Fruit fly (Drosophila melanogaster): ENCODE data around the gene CG32112.

Gene CG32112

dm6 chr3L:12692881-12693752 is 48.4 kb upstream of the CG32112 start, which contains the start of gene mirr (continued):
- TF ChIP-seq Sox102F (GFP tag; optimal IDR thresholded peaks at IDR 0.05), result no peak
- TF ChIP-seq ftz-f1 (GFP tag; optimal IDR thresholded peaks at IDR 0.05), result peak; percentile 27
- TF ChIP-seq Taf1 (GFP tag; IDR thresholded peaks at IDR 0.05), result no peak
- TF ChIP-seq CG2120 (GFP tag; optimal IDR thresholded peaks at IDR 0.05), result no peak
- no peak for TF ChIP-seq CG8089 (GFP tag; optimal IDR thresholded peaks at IDR 0.05)
- TF ChIP-seq Hr39 (optimal IDR thresholded peaks at IDR 0.05), result no peak
- no peak; the same call in 1 of the 2 replicates for TF ChIP-seq Rfx (GFP tag; IDR thresholded peaks at IDR 0.05)
- no peak for TF ChIP-seq corto (GFP tag; optimal IDR thresholded peaks at IDR 0.05)
- TF ChIP-seq onecut (GFP tag; IDR thresholded peaks at IDR 0.05), result peak; percentile 20; the same call in 1 of the 2 replicates
- TF ChIP-seq fd102C (GFP tag; optimal IDR thresholded peaks at IDR 0.05), result no peak
- no peak for TF ChIP-seq zen (tag; optimal IDR thresholded peaks at IDR 0.05)
- TF ChIP-seq chm (GFP tag; IDR thresholded peaks at IDR 0.05), result no peak
- TF ChIP-seq Bgb (GFP tag; IDR thresholded peaks at IDR 0.05; ENCODE audit: partially characterized antibody), result peak; percentile 56; the same call in 1 of the 2 replicates
- TF ChIP-seq grau (tag; optimal IDR thresholded peaks at IDR 0.05), result no peak
- TF ChIP-seq cad (GFP tag; optimal IDR thresholded peaks at IDR 0.05), result peak; percentile 79
- TF ChIP-seq NC2β (GFP tag; optimal IDR thresholded peaks at IDR 0.05), result no peak
- TF ChIP-seq dmrt11E (tag; optimal IDR thresholded peaks at IDR 0.05), result no peak
- no peak for TF ChIP-seq CG3281 (GFP tag; optimal IDR thresholded peaks at IDR 0.05)
- TF ChIP-seq ara (GFP tag; IDR thresholded peaks at IDR 0.05), result no peak
- TF ChIP-seq jing (GFP tag; optimal IDR thresholded peaks at IDR 0.05), result peak; percentile 71
- TF ChIP-seq vvl (GFP tag; IDR thresholded peaks at IDR 0.05), result peak; percentile 70
- TF ChIP-seq CG15601 (tag; optimal IDR thresholded peaks at IDR 0.05), result no peak
- no peak for TF ChIP-seq CG7556 (GFP tag; optimal IDR thresholded peaks at IDR 0.05)
- peak; percentile 75; the same call in 1 of the 2 replicates for TF ChIP-seq CG32767 (GFP tag; IDR thresholded peaks at IDR 0.05)
- TF ChIP-seq az2 (GFP tag; optimal IDR thresholded peaks at IDR 0.05), result no peak
- TF ChIP-seq ham (GFP tag; IDR thresholded peaks at IDR 0.05), result no peak
- TF ChIP-seq Optix (GFP tag; IDR thresholded peaks at IDR 0.05), result no peak
- TF ChIP-seq CG4854 (GFP tag; optimal IDR thresholded peaks at IDR 0.05), result no peak
- no peak for TF ChIP-seq CG12942 (GFP tag; optimal IDR thresholded peaks at IDR 0.05)
- no peak for TF ChIP-seq CG8359 (GFP tag; optimal IDR thresholded peaks at IDR 0.05; ENCODE audit: borderline replicate concordance)
- TF ChIP-seq Ets97D (GFP tag; optimal IDR thresholded peaks at IDR 0.05), result no peak
- no peak for TF ChIP-seq CG3726 (GFP tag; IDR thresholded peaks at IDR 0.05)
- TF ChIP-seq CG17359 (tag; optimal IDR thresholded peaks at IDR 0.05), result no peak
- peak; percentile 98 for TF ChIP-seq CG10321 (GFP tag; IDR thresholded peaks at IDR 0.05)
- no peak for TF ChIP-seq lmd (GFP tag; IDR thresholded peaks at IDR 0.05)
- TF ChIP-seq seq (GFP tag; IDR thresholded peaks at IDR 0.05), result peak; percentile 61
- TF ChIP-seq BEAF-32 (GFP tag; optimal IDR thresholded peaks at IDR 0.05), result no peak
- peak; percentile 29 for TF ChIP-seq Antp (GFP tag; optimal IDR thresholded peaks at IDR 0.05)
- TF ChIP-seq CG3065 (GFP tag; optimal IDR thresholded peaks at IDR 0.05), result no peak
- peak; percentile 27 for TF ChIP-seq chn (GFP tag; optimal IDR thresholded peaks at IDR 0.05)
- no peak for TF ChIP-seq CG10959 (GFP tag; IDR thresholded peaks at IDR 0.05)
- TF ChIP-seq ci (GFP tag; IDR thresholded peaks at IDR 0.05), result peak; percentile 68; the same call in 2 of the 3 replicates
- no peak for TF ChIP-seq Mes4 (GFP tag; optimal IDR thresholded peaks at IDR 0.05)
- TF ChIP-seq CG2199 (GFP tag; IDR thresholded peaks at IDR 0.05), result peak; percentile 64; the same call in 1 of the 3 replicates
- peak; percentile 32; the same call in 2 of the 3 replicates for TF ChIP-seq zen2 (GFP tag; IDR thresholded peaks at IDR 0.05; ENCODE audit: partially characterized antibody)
- TF ChIP-seq CG14710 (tag; optimal IDR thresholded peaks at IDR 0.05), result no peak
- no peak for TF ChIP-seq MESR4 (GFP tag; optimal IDR thresholded peaks at IDR 0.05)
- TF ChIP-seq Dfd (GFP tag; optimal IDR thresholded peaks at IDR 0.05), result no peak
- TF ChIP-seq CG18599 (GFP tag; optimal IDR thresholded peaks at IDR 0.05), result no peak
- TF ChIP-seq CG17612 (GFP tag; IDR thresholded peaks at IDR 0.05), result no peak
